Fruit fly (Drosophila melanogaster): ENCODE data around the gene Hml.
A peak's percentile ranks its signal among the peaks of the same experiment; 100 is the strongest.

Hml gene

DNA sequence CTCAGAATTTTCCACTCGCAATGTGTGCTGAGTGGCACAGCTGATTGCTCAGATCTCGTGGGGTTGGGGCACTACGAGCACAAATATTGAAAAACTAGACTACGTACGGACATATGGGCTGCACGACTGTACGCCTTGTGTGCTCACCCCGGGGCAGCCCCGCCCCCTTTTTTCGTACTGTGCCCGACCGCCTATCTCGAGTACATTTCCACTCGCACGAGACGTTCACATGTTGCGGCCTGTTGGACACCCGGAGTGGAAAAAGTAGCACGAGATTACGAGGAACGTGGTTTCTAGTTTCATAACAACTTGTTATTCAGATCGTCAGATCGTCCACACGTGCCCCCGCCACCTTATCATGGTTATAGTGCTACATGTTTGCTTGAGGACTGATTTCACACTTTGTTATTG lies 17.5 kb downstream of the Hml start (continued):
- TF ChIP-seq CG6791 (GFP tag; IDR thresholded peaks at IDR 0.05; ENCODE audit: partially characterized antibody) (peak; percentile 57; the same call in 2 of the 3 replicates), CG17612 (GFP tag; IDR thresholded peaks at IDR 0.05) (no peak), CG8765 (GFP tag; IDR thresholded peaks at IDR 0.05) (no peak), dysf (GFP tag; IDR thresholded peaks at IDR 0.05) (0 out of 3 replicates have a peak, but pooled peaks have one; percentile 26), otp (GFP tag; IDR thresholded peaks at IDR 0.05) (no peak), sug (tag; optimal IDR thresholded peaks at IDR 0.05) (peak; percentile 94), CG8089 (GFP tag; optimal IDR thresholded peaks at IDR 0.05) (no peak), Camta (GFP tag; optimal IDR thresholded peaks at IDR 0.05) (no peak), mirr (GFP tag; optimal IDR thresholded peaks at IDR 0.05) (peak; percentile 53), run (tag; optimal IDR thresholded peaks at IDR 0.05) (no peak), CG18476 (GFP tag; optimal IDR thresholded peaks at IDR 0.05) (no peak), CG7963 (GFP tag; IDR thresholded peaks at IDR 0.05; ENCODE audit: partially characterized antibody) (no peak), CG16813 (GFP tag; IDR thresholded peaks at IDR 0.05; ENCODE audit: partially characterized antibody) (no peak), zen2 (GFP tag; IDR thresholded peaks at IDR 0.05; ENCODE audit: partially characterized antibody) (0 out of 3 replicates have a peak, but pooled peaks have one; percentile 38), CG17359 (tag; optimal IDR thresholded peaks at IDR 0.05) (no peak), CG13775 (GFP tag; optimal IDR thresholded peaks at IDR 0.05) (no peak), wek (GFP tag; optimal IDR thresholded peaks at IDR 0.05) (no peak), oc (tag; optimal IDR thresholded peaks at IDR 0.05) (no peak), CTCF (GFP tag; optimal IDR thresholded peaks at IDR 0.05) (no peak), Atf3 (GFP tag; optimal IDR thresholded peaks at IDR 0.05) (no peak), Hr39 (optimal IDR thresholded peaks at IDR 0.05) (no peak), CG15269 (tag; optimal IDR thresholded peaks at IDR 0.05) (no peak), Six4 (GFP tag; optimal IDR thresholded peaks at IDR 0.05) (peak; percentile 0), trh (GFP tag; optimal IDR thresholded peaks at IDR 0.05) (no peak), CG2116 (GFP tag; optimal IDR thresholded peaks at IDR 0.05) (no peak), Tbp (GFP tag; optimal IDR thresholded peaks at IDR 0.05) (no peak), bigmax (GFP tag; optimal IDR thresholded peaks at IDR 0.05) (no peak), z (GFP tag; IDR thresholded peaks at IDR 0.05) (peak; percentile 95), tll (GFP tag; optimal IDR thresholded peaks at IDR 0.05) (peak in 1 of 2 experiments; percentile 37), ara (GFP tag; IDR thresholded peaks at IDR 0.05) (no peak), CG4820 (GFP tag; optimal IDR thresholded peaks at IDR 0.05) (no peak), CG12236 (GFP tag; optimal IDR thresholded peaks at IDR 0.05) (no peak), CG7839 (tag; optimal IDR thresholded peaks at IDR 0.05) (no peak), pfk (GFP tag; optimal IDR thresholded peaks at IDR 0.05) (no peak), tna (GFP tag; IDR thresholded peaks at IDR 0.05; ENCODE audit: partially characterized antibody) (no peak), BtbVII (GFP tag; optimal IDR thresholded peaks at IDR 0.05) (no peak), HmgD (GFP tag; optimal IDR thresholded peaks at IDR 0.05) (no peak), HLHmδ (GFP tag; optimal IDR thresholded peaks at IDR 0.05) (peak; percentile 29), CG14860 (GFP tag; IDR thresholded peaks at IDR 0.05; ENCODE audit: partially characterized antibody) (no peak), CG12299 (tag; optimal IDR thresholded peaks at IDR 0.05) (no peak), repo (GFP tag; optimal IDR thresholded peaks at IDR 0.05) (no peak), stc (GFP tag; IDR thresholded peaks at IDR 0.05) (no peak), ttk (GFP tag; IDR thresholded peaks at IDR 0.05) (no peak), CG17186 (GFP tag; optimal IDR thresholded peaks at IDR 0.05) (no peak), CG32772 (GFP tag; IDR thresholded peaks at IDR 0.05) (no peak), al (GFP tag; IDR thresholded peaks at IDR 0.05) (no peak), CG7987 (GFP tag; optimal IDR thresholded peaks at IDR 0.05) (peak; percentile 93), ewg (GFP tag; optimal IDR thresholded peaks at IDR 0.05) (no peak), crp (GFP tag; optimal IDR thresholded peaks at IDR 0.05) (peak in 1 of 2 experiments; percentile 58), NFAT (GFP tag; IDR thresholded peaks at IDR 0.05) (peak; percentile 71), CG2875 (GFP tag; optimal IDR thresholded peaks at IDR 0.05) (no peak), CG1647 (GFP tag; optimal IDR thresholded peaks at IDR 0.05) (no peak)
